Worm (Caenorhabditis elegans): ENCODE measurements around the gene ndus-8.
A peak's percentile ranks its signal among the peaks of the same experiment; 100 is the strongest.

ce11 chrIII:7234148-7234547 lies at the start of gene ndus-8:
- TF ChIP-seq grh-1 (GFP tag; IDR thresholded peaks at IDR 0.05) (no peak), mdl-1 (tag; optimal IDR thresholded peaks at IDR 0.05) (peak in 1 of 2 experiments; percentile 57), zag-1 (tag; optimal IDR thresholded peaks at IDR 0.05) (no peak), elt-3 (tag; optimal IDR thresholded peaks at IDR 0.05) (peak in 1 of 6 experiments; percentile 53), fkh-8 (tag; optimal IDR thresholded peaks at IDR 0.05) (peak; percentile 18), unc-62 (GFP tag; optimal IDR thresholded peaks at IDR 0.05) (no peak), dpl-1 (GFP tag; optimal IDR thresholded peaks at IDR 0.05) (peak; percentile 60 to 79 (median 79)), lin-13 (GFP tag; optimal IDR thresholded peaks at IDR 0.05) (peak; percentile 41), nhr-28 (tag; optimal IDR thresholded peaks at IDR 0.05) (no peak)

All from whole organism, L1 larva.